Worm (Caenorhabditis elegans) whole organism, young adult: ENCODE measurements around the gene K02D10.2.
A peak's percentile ranks its signal among the peaks of the same experiment; 100 is the strongest.

ENCODE experiments used
- B0019.2 ChIP-seq: fragments of 200-800 bp; sonication (Bioruptor generic); conservative IDR thresholded peaks from 2 replicates; pipeline ENCODE4 v1.3.6; 2022; ENCODE audit warnings: missing genetic modification reagents, missing genetic modification characterization, missing compliant biosample characterization
- B0035.1 ChIP-seq: sonication (generic microtip); optimal IDR thresholded peaks from 2 replicates; lab custom pipeline; 2016; ENCODE audit warnings: missing genetic modification characterization, mild to moderate bottlenecking, missing compliant biosample characterization, missing genotype, missing genetic modification reagents
- B0261.1 ChIP-seq: sonication (generic microtip); optimal IDR thresholded peaks from 2 replicates; lab custom pipeline; 2016; ENCODE audit warnings: mild to moderate bottlenecking, missing genetic modification characterization, moderate library complexity, missing compliant biosample characterization
- C06A6.2 ChIP-seq: fragments of 200-800 bp; sonication (Bioruptor generic); conservative IDR thresholded peaks from 2 replicates; pipeline ENCODE4 v1.3.6; 2022; ENCODE audit warnings: missing genetic modification characterization, missing compliant biosample characterization
- F23B12.7 ChIP-seq: sonication (generic microtip); optimal IDR thresholded peaks from 2 replicates; lab custom pipeline; 2017; ENCODE audit warnings: missing genetic modification characterization, mild to moderate bottlenecking, missing compliant biosample characterization, antibody characterized with exemption, moderate library complexity; ENCODE audit not compliant: insufficient read depth
- F39B2.1 ChIP-seq: fragments of 200-800 bp; sonication (Bioruptor generic); IDR thresholded peaks from 2 replicates; pipeline ENCODE4 v1.3.6; 2022; ENCODE audit warnings: missing genetic modification reagents, missing genetic modification characterization, missing compliant biosample characterization
- F49E8.2 ChIP-seq: sonication (generic microtip); optimal IDR thresholded peaks from 3 replicates; lab custom pipeline; 2017; ENCODE audit warnings: missing genetic modification characterization, mild to moderate bottlenecking, missing compliant biosample characterization, antibody characterized with exemption, moderate library complexity; ENCODE audit not compliant: insufficient read depth
- F55B11.4 ChIP-seq: sonication (generic microtip); optimal IDR thresholded peaks from 2 replicates; lab custom pipeline; 2016; ENCODE audit warnings: missing compliant biosample characterization, missing genetic modification characterization, borderline replicate concordance; ENCODE audit not compliant: insufficient read depth
- F57A8.1 ChIP-seq: fragments of 200-800 bp; sonication (Bioruptor generic); optimal IDR thresholded peaks from 2 replicates; lab custom pipeline; 2018; ENCODE audit warnings: mild to moderate bottlenecking, missing genetic modification characterization, moderate library complexity, missing compliant biosample characterization
- K11D2.4 ChIP-seq: fragments of 200-800 bp; sonication (Bioruptor generic); IDR thresholded peaks from 2 replicates; pipeline ENCODE4 v1.3.6; 2022; ENCODE audit warnings: missing genetic modification reagents, missing genetic modification characterization, missing compliant biosample characterization
- K12H6.12 ChIP-seq: fragments of 200-800 bp; sonication (Bioruptor generic); optimal IDR thresholded peaks from 2 replicates; lab custom pipeline; 2018; ENCODE audit warnings: mild to moderate bottlenecking, missing genetic modification characterization, missing compliant biosample characterization
- T26A5.8 ChIP-seq: sonication (generic microtip); optimal IDR thresholded peaks from 2 replicates; lab custom pipeline; 2016; ENCODE audit warnings: missing genetic modification characterization, missing compliant biosample characterization
- Y67H2A.10 ChIP-seq: fragments of 200-800 bp; sonication (Bioruptor generic); conservative IDR thresholded peaks from 2 replicates; pipeline ENCODE4 v1.3.6; 2022; ENCODE audit warnings: missing genetic modification reagents, missing genetic modification characterization, missing compliant biosample characterization
- akir-1 ChIP-seq: fragments of 200-800 bp; sonication (Bioruptor generic); optimal IDR thresholded peaks from 2 replicates; lab custom pipeline; 2018; ENCODE audit warnings: mild to moderate bottlenecking, missing genetic modification characterization, moderate library complexity, missing compliant biosample characterization
- attf-5 ChIP-seq: fragments of 200-800 bp; sonication (Bioruptor generic); optimal IDR thresholded peaks from 2 replicates; lab custom pipeline; 2018; ENCODE audit warnings: mild to moderate bottlenecking, missing genetic modification characterization, missing compliant biosample characterization
- bed-2 ChIP-seq: fragments of 200-800 bp; sonication (Bioruptor generic); IDR thresholded peaks from 2 replicates; pipeline ENCODE4 v1.3.6; 2022; ENCODE audit warnings: missing genetic modification reagents, missing genetic modification characterization, missing compliant biosample characterization
- cebp-1 ChIP-seq, 2 experiments: fragments of 200-800 bp in 1 of 2; sonication (Bioruptor generic) in 1 of 2; sonication (generic microtip) in 1 of 2; IDR thresholded peaks in 1 of 2; optimal IDR thresholded peaks in 1 of 2; 2 replicates each; pipeline versions ENCODE4 v1.3.6 to Lab custom; 2017 to 2022; ENCODE audit warnings: missing compliant biosample characterization in 2 of 2, missing genetic modification characterization in 2 of 2, mild to moderate bottlenecking in 1 of 2, missing genetic modification reagents in 1 of 2, moderate library complexity in 1 of 2
- cebp-2 ChIP-seq: fragments of 200-800 bp; sonication (Bioruptor generic); IDR thresholded peaks from 2 replicates; pipeline ENCODE4 v1.3.6; 2022; ENCODE audit warnings: missing genetic modification characterization, missing compliant biosample characterization
- ceh-100 ChIP-seq: fragments of 200-800 bp; sonication (Bioruptor generic); IDR thresholded peaks from 2 replicates; pipeline ENCODE4 v1.3.6; 2022; ENCODE audit warnings: missing genetic modification reagents, missing genetic modification characterization, missing compliant biosample characterization
- ceh-58 ChIP-seq: fragments of 200-800 bp; sonication (Bioruptor generic); IDR thresholded peaks from 2 replicates; pipeline ENCODE4 v1.3.6; 2022; ENCODE audit warnings: missing genetic modification characterization, missing compliant biosample characterization
- egl-18 ChIP-seq: fragments of 200-800 bp; sonication (Bioruptor generic); IDR thresholded peaks from 2 replicates; pipeline ENCODE4 v1.3.6; 2022; ENCODE audit warnings: missing genetic modification reagents, missing genetic modification characterization, missing compliant biosample characterization
- fkh-3 ChIP-seq: sonication (generic microtip); optimal IDR thresholded peaks from 2 replicates; lab custom pipeline; 2016; ENCODE audit warnings: mild to moderate bottlenecking, missing genetic modification characterization, missing compliant biosample characterization
- him-1 ChIP-seq: sonication (generic microtip); optimal IDR thresholded peaks from 2 replicates; lab custom pipeline; 2016; ENCODE audit warnings: missing genotype, missing genetic modification reagents, missing genetic modification characterization, missing compliant biosample characterization
- hrde-1 ChIP-seq: sonication (generic microtip); optimal IDR thresholded peaks from 2 replicates; lab custom pipeline; 2016; ENCODE audit warnings: missing genetic modification characterization, mild to moderate bottlenecking, missing compliant biosample characterization, moderate library complexity, missing genotype, missing genetic modification reagents, borderline replicate concordance
- let-526 ChIP-seq: fragments of 200-800 bp; sonication (Bioruptor generic); IDR thresholded peaks from 2 replicates; pipeline ENCODE4 v1.3.6; 2022; ENCODE audit warnings: missing genetic modification reagents, missing genetic modification characterization, missing compliant biosample characterization
- let-607 ChIP-seq, 2 experiments: fragments of 200-800 bp in 1 of 2; sonication (Bioruptor generic) in 1 of 2; sonication (generic microtip) in 1 of 2; optimal IDR thresholded peaks; 2 replicates each; lab custom pipeline; 2016 to 2018; ENCODE audit warnings: mild to moderate bottlenecking in 2 of 2, missing compliant biosample characterization in 2 of 2, missing genetic modification characterization in 2 of 2, moderate library complexity in 2 of 2, missing genotype in 1 of 2
- lsl-1 ChIP-seq: fragments of 200-800 bp; sonication (Bioruptor generic); optimal IDR thresholded peaks from 2 replicates; lab custom pipeline; 2018; ENCODE audit warnings: mild to moderate bottlenecking, missing genetic modification characterization, moderate library complexity, missing compliant biosample characterization
- lsy-27 ChIP-seq: sonication (generic microtip); optimal IDR thresholded peaks from 2 replicates; lab custom pipeline; 2017; ENCODE audit warnings: missing genetic modification characterization, mild to moderate bottlenecking, missing compliant biosample characterization, antibody characterized with exemption, missing genotype, borderline replicate concordance; ENCODE audit not compliant: insufficient read depth
- madf-10 ChIP-seq: sonication (generic microtip); optimal IDR thresholded peaks from 2 replicates; lab custom pipeline; 2016; ENCODE audit warnings: mild to moderate bottlenecking, missing genetic modification characterization, missing compliant biosample characterization
- madf-3 ChIP-seq: fragments of 200-800 bp; sonication (Bioruptor generic); IDR thresholded peaks from 2 replicates; pipeline ENCODE4 v1.3.6; 2022; ENCODE audit warnings: missing genetic modification reagents, missing genetic modification characterization, missing compliant biosample characterization
- madf-6 ChIP-seq: fragments of 200-800 bp; sonication (Bioruptor generic); IDR thresholded peaks from 2 replicates; pipeline ENCODE4 v1.3.6; 2022; ENCODE audit warnings: missing genetic modification reagents, missing genetic modification characterization, missing compliant biosample characterization
- nhr-179 ChIP-seq: sonication (generic microtip); optimal IDR thresholded peaks from 2 replicates; lab custom pipeline; 2016; ENCODE audit warnings: mild to moderate bottlenecking, missing genetic modification characterization, missing compliant biosample characterization
- nhr-80 ChIP-seq: sonication (generic microtip); optimal IDR thresholded peaks from 2 replicates; lab custom pipeline; 2016; ENCODE audit warnings: missing genetic modification characterization, missing compliant biosample characterization
- pbrm-1 ChIP-seq: fragments of 200-800 bp; sonication (Bioruptor generic); IDR thresholded peaks from 2 replicates; pipeline ENCODE4 v1.3.6; 2022; ENCODE audit warnings: missing genetic modification reagents, missing genetic modification characterization, missing compliant biosample characterization
- rcor-1 ChIP-seq: fragments of 200-800 bp; sonication (Bioruptor generic); IDR thresholded peaks from 2 replicates; pipeline ENCODE4 v1.3.6; 2022; ENCODE audit warnings: missing genetic modification reagents, missing genetic modification characterization, missing compliant biosample characterization
- rpc-1 ChIP-seq, 2 experiments: fragments of 150-350 bp in 1 of 2; sonication (generic microtip) in 1 of 2; optimal IDR thresholded peaks; 2 replicates each; lab custom pipeline; 2014 to 2018; ENCODE audit warnings: missing biosample characterization in 1 of 2, missing genetic modification characterization in 1 of 2, missing genetic modification reagents in 1 of 2, missing genotype in 1 of 2
- sdz-38 ChIP-seq: sonication (generic microtip); optimal IDR thresholded peaks from 2 replicates; lab custom pipeline; 2016; ENCODE audit warnings: missing genotype, missing genetic modification characterization, missing compliant biosample characterization
- snpc-1.1 ChIP-seq: sonication (generic microtip); optimal IDR thresholded peaks from 2 replicates; lab custom pipeline; 2017; ENCODE audit warnings: missing genetic modification characterization, mild to moderate bottlenecking, missing compliant biosample characterization, antibody characterized with exemption, moderate library complexity, missing genotype, missing genetic modification reagents; ENCODE audit not compliant: insufficient read depth
- snpc-1.3 ChIP-seq: sonication (generic microtip); optimal IDR thresholded peaks from 2 replicates; lab custom pipeline; 2017; ENCODE audit warnings: missing genetic modification characterization, mild to moderate bottlenecking, missing compliant biosample characterization, antibody characterized with exemption, moderate library complexity, missing genotype, missing genetic modification reagents; ENCODE audit not compliant: insufficient read depth
- snpc-4 ChIP-seq, 5 experiments: fragments of 150-350 bp in 1 of 5; sonication (generic microtip) in 4 of 5; optimal IDR thresholded peaks; 2 replicates each; lab custom pipeline; 2014 to 2018; ENCODE audit warnings: missing genetic modification characterization in 5 of 5, missing biosample characterization in 3 of 5, antibody characterized with exemption in 2 of 5, mild to moderate bottlenecking in 2 of 5, missing compliant biosample characterization in 2 of 5, missing genotype in 2 of 5, moderate library complexity in 2 of 5, missing genetic modification reagents in 1 of 5
- tbx-9 ChIP-seq: sonication (generic microtip); optimal IDR thresholded peaks from 2 replicates; lab custom pipeline; 2016; ENCODE audit warnings: borderline replicate concordance, missing genetic modification characterization, inconsistent platforms, missing compliant biosample characterization
- unc-130 ChIP-seq: sonication (generic microtip); optimal IDR thresholded peaks from 2 replicates; lab custom pipeline; 2016; ENCODE audit warnings: missing genetic modification reagents, missing genetic modification characterization, missing compliant biosample characterization
- ztf-28 ChIP-seq: fragments of 200-800 bp; sonication (Bioruptor generic); IDR thresholded peaks from 2 replicates; pipeline ENCODE4 v1.3.6; 2022; ENCODE audit warnings: missing genetic modification reagents, missing genetic modification characterization, missing compliant biosample characterization
- ztf-6 ChIP-seq: fragments of 200-800 bp; sonication (Bioruptor generic); IDR thresholded peaks from 2 replicates; pipeline ENCODE4 v1.3.6; 2022; ENCODE audit warnings: missing genetic modification reagents, missing genetic modification characterization, missing compliant biosample characterization

Gene K02D10.2

DNA sequence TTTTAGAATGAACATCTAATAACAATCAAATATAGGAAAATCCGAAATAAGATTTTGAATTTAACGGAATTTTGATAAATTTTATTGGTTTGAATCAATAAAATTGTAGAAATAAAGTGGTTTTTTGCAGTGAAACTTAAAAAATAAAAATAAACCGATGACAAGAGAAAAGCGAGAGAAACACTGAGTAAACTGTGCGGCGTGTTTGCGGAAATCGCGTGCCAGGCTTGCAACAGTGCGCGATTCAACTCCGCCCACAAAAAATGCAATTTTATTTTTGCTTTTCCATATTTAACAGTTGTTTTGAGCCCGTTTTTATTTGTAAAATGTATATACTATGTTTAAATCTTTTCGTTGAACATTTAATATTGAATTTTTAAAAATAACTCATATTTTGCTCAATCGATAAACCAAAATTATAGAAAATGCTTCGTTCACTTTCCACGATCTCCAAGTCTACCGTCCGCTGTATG is 3.1 kb downstream of the K02D10.2 start, which contains the start of gene mtss-1 (continued):
- TF ChIP-seq ztf-6 (no peak), fkh-3 (tag; lab: Kevin White, UChicago) (no peak), F39B2.1 (GFP tag; lab: Robert Waterston, UW) (no peak), let-607 (tag; optimal IDR thresholded peaks at IDR 0.05; lab: Kevin White, UChicago) (peak in 1 of 2 experiments; percentile 13), madf-10 (tag; lab: Kevin White, UChicago) (no peak), tbx-9 (tag; lab: Kevin White, UChicago) (no peak), let-526 (GFP tag; lab: Robert Waterston, UW) (no peak), snpc-4 (GFP tag; optimal IDR thresholded peaks at IDR 0.05; lab: Kevin White, UChicago) (peak; percentile 3), snpc-4 (tag; optimal IDR thresholded peaks at IDR 0.05; lab: Kevin White, UChicago) (peak in 2 of 4 experiments; percentile 33 to 53), ceh-58 (GFP tag; lab: Robert Waterston, UW) (no peak), unc-130 (GFP tag; lab: Kevin White, UChicago) (peak; percentile 8), B0019.2 (no peak), cebp-1 (GFP tag; IDR thresholded peaks at IDR 0.05; lab: Robert Waterston, UW) (no peak), cebp-1 (tag; optimal IDR thresholded peaks at IDR 0.05; lab: Kevin White, UChicago) (peak; percentile 62), B0261.1 (no peak), madf-6 (GFP tag; lab: Robert Waterston, UW) (peak; percentile 60; the same call in 1 of the 2 replicates), lsy-27 (tag; lab: Kevin White, UChicago) (no peak), rcor-1 (GFP tag; lab: Robert Waterston, UW) (no peak; the same call in 1 of the 2 replicates), snpc-1.1 (tag; lab: Kevin White, UChicago) (peak; percentile 11), egl-18 (GFP tag; lab: Robert Waterston, UW) (no peak), ceh-100 (GFP tag; lab: Robert Waterston, UW) (no peak), pbrm-1 (GFP tag; lab: Robert Waterston, UW) (peak; percentile 29; the same call in 1 of the 2 replicates), attf-5 (GFP tag; lab: Kevin White, UChicago) (peak; percentile 37), cebp-2 (GFP tag; lab: Robert Waterston, UW) (no peak), madf-3 (GFP tag; lab: Robert Waterston, UW) (no peak), snpc-1.3 (tag; lab: Kevin White, UChicago) (peak; percentile 84), F55B11.4 (tag; lab: Kevin White, UChicago) (no peak), T26A5.8 (tag; lab: Kevin White, UChicago) (no peak), F49E8.2 (tag; lab: Kevin White, UChicago) (peak; percentile 9), K12H6.12 (tag; lab: Kevin White, UChicago) (no peak), lsl-1 (GFP tag; lab: Kevin White, UChicago) (peak; percentile 55), akir-1 (GFP tag; lab: Kevin White, UChicago) (no peak), Y67H2A.10 (GFP tag; lab: Robert Waterston, UW) (no peak), him-1 (tag; lab: Kevin White, UChicago) (no peak), K11D2.4 (GFP tag; lab: Robert Waterston, UW) (no peak), sdz-38 (tag; lab: Kevin White, UChicago) (no peak), F23B12.7 (tag; lab: Kevin White, UChicago) (peak; percentile 36), ztf-28 (GFP tag; lab: Robert Waterston, UW) (no peak), bed-2 (GFP tag; lab: Robert Waterston, UW) (no peak), F57A8.1 (GFP tag; lab: Kevin White, UChicago) (no peak), nhr-80 (peak; percentile 27), nhr-179 (no peak), B0035.1 (no peak), hrde-1 (no peak), rpc-1 (optimal IDR thresholded peaks at IDR 0.05; lab: Kevin White, UChicago) (peak; percentile 41), rpc-1 (tag; optimal IDR thresholded peaks at IDR 0.05; lab: Kevin White, UChicago) (no peak), C06A6.2 (no peak)
